Worm (Caenorhabditis elegans): ENCODE results near the gene T13G4.7.

- TF ChIP-seq ama-1 (optimal IDR thresholded peaks at IDR 0.05): no peak
- no peak for TF ChIP-seq ama-1 (GFP tag; optimal IDR thresholded peaks at IDR 0.05)
- TF ChIP-seq gei-17 (GFP tag; optimal IDR thresholded peaks at IDR 0.05): no peak
Observed at ce11 chrX:1206029-1206428, at the start of gene T13G4.7.

Data from whole organism, young adult.